Worm (Caenorhabditis elegans): ENCODE data around the gene gta-1.

- no peak for TF ChIP-seq zip-5 (tag; optimal IDR thresholded peaks at IDR 0.05)
- no peak for TF ChIP-seq nhr-11 (tag; optimal IDR thresholded peaks at IDR 0.05)
- TF ChIP-seq npax-4 (tag; optimal IDR thresholded peaks at IDR 0.05), result no peak
- TF ChIP-seq ceh-45 (GFP tag; IDR thresholded peaks at IDR 0.05), result no peak
Observed at ce11 chrIV:10155475-10155874, 25.0 kb upstream of the gta-1 start, which contains the start of gene ttr-54.

All from whole organism, late embryonic.